Worm (Caenorhabditis elegans): ENCODE results near the gene swan-1.

- TF ChIP-seq him-1 (tag; optimal IDR thresholded peaks at IDR 0.05) (no peak), dao-5 (tag; optimal IDR thresholded peaks at IDR 0.05) (no peak)
Observed at ce11 chrV:13768388-13768787, 38.6 kb downstream of the swan-1 start, which contains the start of gene F20G2.3.
